Fruit fly (Drosophila melanogaster): ENCODE data around the gene Gr64c.
A peak's percentile ranks its signal among the peaks of the same experiment; 100 is the strongest.

Gene Gr64c

dm6 chr3L:4016754-4017153 is 11.7 kb upstream of the Gr64c start (continued):
- TF ChIP-seq CG13624 (GFP tag; optimal IDR thresholded peaks at IDR 0.05) (no peak), sqz (GFP tag; optimal IDR thresholded peaks at IDR 0.05) (peak; percentile 3), pfk (GFP tag; optimal IDR thresholded peaks at IDR 0.05) (no peak), slou (GFP tag; optimal IDR thresholded peaks at IDR 0.05) (no peak), nerfin-1 (tag; optimal IDR thresholded peaks at IDR 0.05) (peak; percentile 56), CG7372 (GFP tag; IDR thresholded peaks at IDR 0.05) (no peak), CG7987 (GFP tag; optimal IDR thresholded peaks at IDR 0.05) (no peak), pb (GFP tag; optimal IDR thresholded peaks at IDR 0.05) (peak; percentile 16), repo (GFP tag; optimal IDR thresholded peaks at IDR 0.05) (peak; percentile 24), Dll (GFP tag; IDR thresholded peaks at IDR 0.05; ENCODE audit: partially characterized antibody) (no peak), ftz-f1 (GFP tag; optimal IDR thresholded peaks at IDR 0.05) (no peak), al (GFP tag; IDR thresholded peaks at IDR 0.05) (no peak), ham (GFP tag; IDR thresholded peaks at IDR 0.05) (no peak), maf-S (GFP tag; optimal IDR thresholded peaks at IDR 0.05) (no peak), hth (optimal IDR thresholded peaks at IDR 0.05) (no peak), D19B (GFP tag; optimal IDR thresholded peaks at IDR 0.05) (no peak), CG1233 (GFP tag; optimal IDR thresholded peaks at IDR 0.05) (peak; percentile 60), CG17912 (GFP tag; optimal IDR thresholded peaks at IDR 0.05) (no peak), CG6254 (GFP tag; optimal IDR thresholded peaks at IDR 0.05) (peak; percentile 66), Meics (GFP tag; optimal IDR thresholded peaks at IDR 0.05) (no peak), vvl (GFP tag; IDR thresholded peaks at IDR 0.05) (peak; percentile 81), salm (tag; optimal IDR thresholded peaks at IDR 0.05) (no peak), Fer1 (GFP tag; optimal IDR thresholded peaks at IDR 0.05) (no peak), CoRest (tag; optimal IDR thresholded peaks at IDR 0.05) (peak; percentile 67), Lpt (GFP tag; optimal IDR thresholded peaks at IDR 0.05) (no peak), CG15073 (GFP tag; optimal IDR thresholded peaks at IDR 0.05) (no peak), unpg (GFP tag; optimal IDR thresholded peaks at IDR 0.05) (peak; percentile 73), CG1529 (GFP tag; optimal IDR thresholded peaks at IDR 0.05) (peak; percentile 57), CG17328 (GFP tag; IDR thresholded peaks at IDR 0.05) (peak; percentile 80), CG9797 (GFP tag; optimal IDR thresholded peaks at IDR 0.05) (no peak), Deaf1 (tag; optimal IDR thresholded peaks at IDR 0.05) (no peak), inv (GFP tag; IDR thresholded peaks at IDR 0.05; ENCODE audit: partially characterized antibody) (no peak), Rfx (GFP tag; IDR thresholded peaks at IDR 0.05) (no peak), H2.0 (GFP tag; IDR thresholded peaks at IDR 0.05) (peak; percentile 70), Max (GFP tag; optimal IDR thresholded peaks at IDR 0.05) (no peak), CG3838 (GFP tag; optimal IDR thresholded peaks at IDR 0.05) (no peak), fu2 (GFP tag; optimal IDR thresholded peaks at IDR 0.05) (no peak), btn (GFP tag; optimal IDR thresholded peaks at IDR 0.05) (peak; percentile 54), hbn (GFP tag; IDR thresholded peaks at IDR 0.05; ENCODE audit: partially characterized antibody) (no peak), CG17829 (tag; optimal IDR thresholded peaks at IDR 0.05) (peak; percentile 79), CG9609 (GFP tag; optimal IDR thresholded peaks at IDR 0.05) (peak; percentile 47), Poxn (GFP tag; IDR thresholded peaks at IDR 0.05) (no peak), lab (GFP tag; optimal IDR thresholded peaks at IDR 0.05) (peak; percentile 29), Hsf (GFP tag; optimal IDR thresholded peaks at IDR 0.05) (peak; percentile 67), dysf (GFP tag; IDR thresholded peaks at IDR 0.05) (peak; percentile 68), Ptx1 (GFP tag; IDR thresholded peaks at IDR 0.05) (peak; percentile 53), sd (tag; optimal IDR thresholded peaks at IDR 0.05) (no peak), dmrt11E (tag; optimal IDR thresholded peaks at IDR 0.05) (peak; percentile 88), corto (GFP tag; optimal IDR thresholded peaks at IDR 0.05) (no peak), Dad (GFP tag; optimal IDR thresholded peaks at IDR 0.05) (peak; percentile 47), rib (GFP tag; IDR thresholded peaks at IDR 0.05) (no peak), aop (GFP tag; IDR thresholded peaks at IDR 0.05) (no peak), Ets65A (GFP tag) (peak; percentile 97)

All from whole organism, embryonic.